Worm (Caenorhabditis elegans) whole organism, young adult: Measurements from ENCODE around the gene lst-6.

ENCODE experiments used
- die-1 ChIP-seq: sonication (generic microtip); optimal IDR thresholded peaks from 2 replicates; lab custom pipeline; 2016; ENCODE audit warnings: missing genotype, mild to moderate bottlenecking, missing genetic modification characterization, missing compliant biosample characterization
- madf-6 ChIP-seq: fragments of 200-800 bp; sonication (Bioruptor generic); IDR thresholded peaks from 2 replicates; pipeline ENCODE4 v1.3.6; 2022; ENCODE audit warnings: missing genetic modification reagents, missing genetic modification characterization, missing compliant biosample characterization

lst-6 gene

DNA sequence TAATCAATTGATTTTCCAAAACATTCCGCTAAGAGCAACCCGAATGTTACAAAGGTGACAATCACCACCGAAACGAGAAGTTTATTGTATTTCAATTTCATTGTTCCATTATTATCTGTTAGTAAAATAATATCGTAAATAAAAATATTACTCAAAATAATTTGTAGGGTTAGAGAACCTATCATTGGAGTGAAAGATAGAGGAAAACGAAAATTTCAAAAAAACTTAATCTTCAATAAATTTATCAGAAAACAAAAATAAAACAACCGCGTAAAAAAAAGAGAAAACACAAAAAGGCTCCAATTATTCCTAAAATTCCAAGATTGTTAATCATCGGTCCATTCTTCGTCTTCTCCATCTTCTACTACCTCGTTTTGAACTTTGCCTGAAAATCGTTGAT is 56.7 kb downstream of the lst-6 start, which contains the start of gene tra-2:
Gene tra-2 (minus strand): TSS at position 101 of the 400 bp plus-strand sequence.
- TF ChIP-seq madf-6 (GFP tag; lab: Robert Waterston, UW) (no peak), die-1 (tag; lab: Kevin White, UChicago) (no peak)
- TF ChIP-seq, all 124 proteins: peak for 0
